Worm (Caenorhabditis elegans): ENCODE data around the gene srx-76.

ce11 chrV:11934848-11935247 is 43.2 kb downstream of the srx-76 start, which contains the start of gene F58H1.8:
- TF ChIP-seq elt-2 (tag; optimal IDR thresholded peaks at IDR 0.05): no peak
- no peak for TF ChIP-seq nhr-12 (tag; optimal IDR thresholded peaks at IDR 0.05)
- no peak for TF ChIP-seq nhr-76 (tag; optimal IDR thresholded peaks at IDR 0.05)

All from whole organism, L3 larva.